Fruit fly (Drosophila melanogaster) whole organism, pupa: Measurements from ENCODE around the gene CG10185.

Experiments
- CG17806 ChIP-seq: fragments of 200-800 bp; sonication (Bioruptor generic); optimal IDR thresholded peaks from 2 replicates; lab custom pipeline; 2018; ENCODE audit warnings: missing biosample characterization, mild to moderate bottlenecking, missing genetic modification characterization, moderate library complexity
- EcR ChIP-seq: fragments of 200-800 bp; sonication (Bioruptor generic); optimal IDR thresholded peaks from 3 replicates; lab custom pipeline; 2019; ENCODE audit warnings: missing biosample characterization, missing genetic modification characterization, mild to moderate bottlenecking, moderate library complexity, missing genetic modification reagents
- fd96Ca ChIP-seq: fragments of 200-800 bp; sonication (Bioruptor generic); IDR thresholded peaks from 3 replicates; pipeline ENCODE4 v1.3.6; 2022; ENCODE audit warnings: missing biosample characterization, missing genetic modification characterization
- rn ChIP-seq: fragments of 200-800 bp; sonication (Bioruptor generic); IDR thresholded peaks from 2 replicates; pipeline ENCODE4 v1.3.6; 2022; ENCODE audit warnings: missing biosample characterization, missing genetic modification characterization

DNA sequence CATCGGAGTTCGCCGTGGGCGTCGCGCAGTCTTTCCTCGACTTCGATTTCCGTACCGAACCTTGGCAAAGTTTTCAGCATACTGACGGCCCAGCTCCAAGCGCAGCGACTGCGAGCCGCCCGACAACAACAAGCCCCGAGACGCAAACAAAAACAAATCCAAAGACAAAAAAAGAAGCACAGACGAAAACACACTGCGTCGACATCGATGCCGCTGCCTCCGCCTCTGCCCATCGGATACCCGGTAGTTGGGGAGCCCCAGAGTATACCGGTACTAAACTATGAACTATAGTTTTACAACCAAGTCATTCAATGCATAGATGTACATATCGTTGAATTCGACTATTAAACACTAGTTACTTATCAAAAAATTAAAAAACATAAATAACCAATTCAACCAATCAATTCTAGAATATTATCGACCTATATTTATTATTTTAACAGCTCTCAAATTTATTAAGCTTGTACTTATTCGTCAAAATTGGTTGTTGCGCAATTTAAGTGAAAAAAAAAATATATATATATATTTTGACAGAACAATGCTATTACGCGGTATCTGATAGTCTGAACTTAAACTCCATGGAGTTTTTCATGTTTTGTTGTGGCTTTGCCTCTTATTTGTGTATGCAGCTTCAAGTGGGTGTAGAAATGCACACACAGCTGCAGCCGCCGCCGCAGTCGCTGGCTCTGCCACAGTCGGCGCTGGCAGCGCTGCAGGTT, 26.8 kb upstream of the CG10185 start:
- no peak for TF ChIP-seq rn
- peak; percentile 22 for TF ChIP-seq EcR
- peak; percentile 68 for TF ChIP-seq CG17806
- TF ChIP-seq fd96Ca, result peak; percentile 84
